Worm (Caenorhabditis elegans): ENCODE data around the gene srh-277.

DNA sequence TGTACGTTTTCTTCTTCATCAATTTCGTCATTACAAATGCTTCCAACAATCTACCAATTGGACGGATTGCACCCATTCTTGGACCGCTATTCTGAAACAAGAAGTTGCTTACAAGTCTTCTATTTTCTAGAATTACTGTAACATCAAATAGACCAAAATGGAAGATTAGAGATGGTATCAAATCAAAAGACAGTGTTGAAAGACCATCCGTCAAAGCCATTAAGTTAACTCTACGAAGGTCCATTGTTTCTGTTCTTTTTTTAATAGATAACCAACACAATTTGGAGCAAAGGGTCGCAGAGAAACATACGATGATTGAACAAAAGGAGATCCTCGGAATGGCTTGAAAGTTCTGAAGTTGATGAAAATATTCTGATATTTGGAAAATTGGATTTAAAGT, 38.0 kb upstream of the srh-277 start:
- no peak for TF ChIP-seq tbx-2 (tag; optimal IDR thresholded peaks at IDR 0.05)
- no peak for TF ChIP-seq elt-3 (tag; optimal IDR thresholded peaks at IDR 0.05)
